Worm (Caenorhabditis elegans): ENCODE results near the gene srx-82.

srx-82 gene

DNA sequence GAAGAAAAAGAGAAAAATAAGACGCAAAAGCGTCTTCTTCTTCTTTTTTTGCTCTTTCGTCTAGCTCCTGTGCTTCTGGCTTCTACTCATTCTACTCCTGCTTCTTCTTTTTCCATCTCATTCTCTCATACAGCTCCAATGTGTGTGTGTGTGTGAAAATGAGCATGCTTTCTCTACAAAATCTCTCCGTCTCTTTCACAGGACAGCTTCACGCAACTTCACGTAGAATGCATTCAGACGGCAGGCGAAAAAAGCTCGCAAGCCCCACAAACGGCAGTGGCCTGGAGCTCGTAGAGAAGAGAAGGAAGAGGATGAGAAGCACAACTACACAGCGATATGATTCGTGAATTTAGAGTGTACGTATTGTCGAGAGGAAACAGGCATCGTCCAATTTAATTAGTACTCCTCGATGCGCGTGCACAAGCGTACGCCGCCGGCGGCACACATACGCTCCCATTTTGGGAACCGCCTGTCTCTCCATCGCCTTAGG, 51.8 kb downstream of the srx-82 start (continued):
- TF ChIP-seq daf-12 (tag; optimal IDR thresholded peaks at IDR 0.05) (no peak), ceh-20 (GFP tag; IDR thresholded peaks at IDR 0.05) (no peak), nhr-10 (tag; optimal IDR thresholded peaks at IDR 0.05) (no peak), saeg-2 (GFP tag; IDR thresholded peaks at IDR 0.05) (no peak), F49E8.2 (tag; optimal IDR thresholded peaks at IDR 0.05; ENCODE audit: borderline replicate concordance) (no peak), D1046.2 (GFP tag; IDR thresholded peaks at IDR 0.05) (no peak), Y5F2A.4 (GFP tag; optimal IDR thresholded peaks at IDR 0.05) (no peak), nhr-237 (tag; optimal IDR thresholded peaks at IDR 0.05) (no peak), dpl-1 (GFP tag; optimal IDR thresholded peaks at IDR 0.05) (no peak), mxl-3 (GFP tag; optimal IDR thresholded peaks at IDR 0.05) (peak; percentile 15), ama-1 (optimal IDR thresholded peaks at IDR 0.05) (no peak), dve-1 (tag; optimal IDR thresholded peaks at IDR 0.05; ENCODE audit: insufficient read depth) (no peak), tag-97 (GFP tag; IDR thresholded peaks at IDR 0.05) (no peak), nhr-76 (tag; optimal IDR thresholded peaks at IDR 0.05) (no peak), gei-8 (GFP tag; optimal IDR thresholded peaks at IDR 0.05) (no peak), ZK546.5 (tag; optimal IDR thresholded peaks at IDR 0.05) (no peak), mes-2 (tag; optimal IDR thresholded peaks at IDR 0.05; ENCODE audit: poor library complexity, severe bottlenecking) (no peak), T20F7.1 (GFP tag; optimal IDR thresholded peaks at IDR 0.05) (no peak), Y48G9A.11 (GFP tag; IDR thresholded peaks at IDR 0.05) (no peak), zip-2 (tag; optimal IDR thresholded peaks at IDR 0.05) (no peak), egl-27 (tag; optimal IDR thresholded peaks at IDR 0.05) (no peak), fos-1 (tag; optimal IDR thresholded peaks at IDR 0.05) (no peak), cey-2 (tag; optimal IDR thresholded peaks at IDR 0.05; ENCODE audit: borderline replicate concordance, insufficient read depth) (no peak), ctbp-1 (GFP tag; IDR thresholded peaks at IDR 0.05) (peak; percentile 85), ztf-7 (tag; optimal IDR thresholded peaks at IDR 0.05) (no peak), pqm-1 (tag; optimal IDR thresholded peaks at IDR 0.05) (no peak), lin-1 (GFP tag; IDR thresholded peaks at IDR 0.05) (no peak), mep-1 (tag; optimal IDR thresholded peaks at IDR 0.05) (peak; percentile 70), mdl-1 (tag; optimal IDR thresholded peaks at IDR 0.05) (peak in 1 of 2 experiments; percentile 74), zag-1 (tag; optimal IDR thresholded peaks at IDR 0.05) (no peak), dmd-6 (GFP tag; IDR thresholded peaks at IDR 0.05) (no peak; the same call in 1 of the 2 replicates), lir-3 (tag; optimal IDR thresholded peaks at IDR 0.05) (no peak), nhr-25 (tag; optimal IDR thresholded peaks at IDR 0.05; ENCODE audit: borderline replicate concordance, insufficient read depth) (no peak), nhr-41 (GFP tag; IDR thresholded peaks at IDR 0.05) (no peak), daf-16 (GFP tag; optimal IDR thresholded peaks at IDR 0.05) (no peak), daf-16 (tag; optimal IDR thresholded peaks at IDR 0.05) (no peak), vab-7 (GFP tag; IDR thresholded peaks at IDR 0.05) (0 out of 2 replicates have a peak, but pooled peaks have one; percentile 24), rbr-2 (tag; optimal IDR thresholded peaks at IDR 0.05) (peak; percentile 76), ZK337.2 (GFP tag; IDR thresholded peaks at IDR 0.05) (no peak), jun-1 (tag; optimal IDR thresholded peaks at IDR 0.05) (no peak), Y75B8A.6 (GFP tag; IDR thresholded peaks at IDR 0.05) (no peak), R02D3.7 (tag; optimal IDR thresholded peaks at IDR 0.05) (no peak), dmd-8 (GFP tag; IDR thresholded peaks at IDR 0.05) (no peak), hlh-30 (tag; optimal IDR thresholded peaks at IDR 0.05; ENCODE audit: insufficient read depth) (peak; percentile 61), zfp-3 (GFP tag; conservative IDR thresholded peaks at IDR 0.05) (no peak), unc-62 (GFP tag; optimal IDR thresholded peaks at IDR 0.05 in 1 of 2) (peak in 1 of 2 experiments; percentile 98), unc-62 (tag; optimal IDR thresholded peaks at IDR 0.05) (no peak), zfp-2 (tag; optimal IDR thresholded peaks at IDR 0.05) (no peak), madf-9 (GFP tag; conservative IDR thresholded peaks at IDR 0.05) (no peak), F37D6.2 (tag; optimal IDR thresholded peaks at IDR 0.05) (peak; percentile 53), hif-1 (tag; optimal IDR thresholded peaks at IDR 0.05) (peak in 1 of 2 experiments; percentile 40)
